Fruit fly (Drosophila melanogaster) whole organism, embryonic: ENCODE results near the gene CG3764.

ENCODE experiments used
- Abd-B ChIP-seq: fragments of 200-800 bp; sonication (Bioruptor generic); optimal IDR thresholded peaks from 2 replicates; lab custom pipeline; 2018; ENCODE audit warnings: missing biosample characterization, mild to moderate bottlenecking, missing genetic modification characterization, moderate library complexity
- Ada2b ChIP-seq: fragments of 200-800 bp; sonication (Bioruptor generic); IDR thresholded peaks from 2 replicates; pipeline ENCODE4 v1.3.6; 2022; ENCODE audit warnings: missing biosample characterization, missing genetic modification characterization
- Asciz ChIP-seq: fragments of 200-800 bp; sonication (Bioruptor generic); optimal IDR thresholded peaks from 2 replicates; lab custom pipeline; 2017; ENCODE audit warnings: missing biosample characterization, mild to moderate bottlenecking, missing genetic modification characterization, missing genetic modification reagents
- B-H1 ChIP-seq: fragments of 200-800 bp; sonication (Bioruptor generic); IDR thresholded peaks from 3 replicates; pipeline ENCODE4 v1.3.6; 2022; ENCODE audit warnings: missing biosample characterization, missing genetic modification characterization
- Bdp1 ChIP-seq: fragments of 200-800 bp; sonication (Bioruptor generic); optimal IDR thresholded peaks from 3 replicates; lab custom pipeline; 2016; ENCODE audit warnings: missing biosample characterization, missing genetic modification characterization
- BtbVII ChIP-seq: fragments of 200-800 bp; sonication (Bioruptor generic); optimal IDR thresholded peaks from 3 replicates; lab custom pipeline; 2017; ENCODE audit warnings: missing biosample characterization, mild to moderate bottlenecking, missing genetic modification characterization
- CG10654 ChIP-seq: fragments of 200-800 bp; sonication (Bioruptor generic); optimal IDR thresholded peaks from 2 replicates; lab custom pipeline; 2016; ENCODE audit warnings: missing biosample characterization, missing genetic modification characterization
- CG12071 ChIP-seq: fragments of 200-800 bp; sonication (Bioruptor generic); optimal IDR thresholded peaks from 3 replicates; lab custom pipeline; 2018; ENCODE audit warnings: missing biosample characterization, mild to moderate bottlenecking, missing genetic modification characterization
- CG13424 ChIP-seq: fragments of 200-800 bp; sonication (Bioruptor generic); optimal IDR thresholded peaks from 2 replicates; lab custom pipeline; 2019; ENCODE audit warnings: missing biosample characterization, mild to moderate bottlenecking, missing genetic modification characterization, moderate library complexity
- CG14710 ChIP-seq: fragments of 200-800 bp; sonication (Bioruptor generic); optimal IDR thresholded peaks from 3 replicates; lab custom pipeline; 2019; ENCODE audit warnings: missing biosample characterization, mild to moderate bottlenecking, missing genetic modification characterization, moderate library complexity
- CG15269 ChIP-seq: fragments of 200-800 bp; sonication (Bioruptor generic); optimal IDR thresholded peaks from 2 replicates; lab custom pipeline; 2018; ENCODE audit warnings: missing biosample characterization, mild to moderate bottlenecking, missing genetic modification characterization, moderate library complexity
- CG16779 ChIP-seq: fragments of 200-800 bp; sonication (Bioruptor generic); IDR thresholded peaks from 2 replicates; pipeline ENCODE4 v1.3.6; 2022; ENCODE audit warnings: missing biosample characterization, missing genetic modification characterization
- CG17361 ChIP-seq: fragments of 200-800 bp; sonication (Bioruptor generic); IDR thresholded peaks from 3 replicates; pipeline ENCODE4 v1.3.6; 2022; ENCODE audit warnings: missing biosample characterization, missing genetic modification characterization
- CG3847 ChIP-seq: fragments of 200-800 bp; sonication (Bioruptor generic); IDR thresholded peaks from 2 replicates; pipeline ENCODE4 v1.3.6; 2022; ENCODE audit warnings: missing biosample characterization, missing genetic modification characterization
- CG7928 ChIP-seq: fragments of 200-800 bp; sonication (Bioruptor generic); optimal IDR thresholded peaks from 2 replicates; lab custom pipeline; 2017; ENCODE audit warnings: missing biosample characterization, mild to moderate bottlenecking, missing genetic modification characterization
- CG7987 ChIP-seq: fragments of 200-800 bp; sonication (Bioruptor generic); optimal IDR thresholded peaks from 2 replicates; lab custom pipeline; 2018; ENCODE audit warnings: missing biosample characterization, mild to moderate bottlenecking, missing genetic modification characterization, moderate library complexity
- Dfd ChIP-seq, 2 experiments: fragments of >200 bp; optimal IDR thresholded peaks; 2 replicates each; lab custom pipeline; 2017; ENCODE audit warnings: missing biosample characterization in 2 of 2, missing genetic modification characterization in 2 of 2
- Doc3 ChIP-seq: fragments of 200-800 bp; sonication (Bioruptor generic); IDR thresholded peaks from 3 replicates; pipeline ENCODE4 v1.3.6; 2022; ENCODE audit warnings: missing biosample characterization, missing genetic modification characterization; ENCODE audit not compliant: partially characterized antibody
- Drgx ChIP-seq: fragments of 200-800 bp; sonication (Bioruptor generic); IDR thresholded peaks from 2 replicates; pipeline ENCODE4 v1.3.6; 2022; ENCODE audit warnings: missing biosample characterization, missing genetic modification characterization
- Fer1 ChIP-seq: fragments of 200-800 bp; sonication (Bioruptor generic); optimal IDR thresholded peaks from 2 replicates; lab custom pipeline; 2017; ENCODE audit warnings: missing biosample characterization, mild to moderate bottlenecking, missing genetic modification characterization
- HmgD ChIP-seq: fragments of 200-800 bp; sonication (Bioruptor generic); optimal IDR thresholded peaks from 3 replicates; lab custom pipeline; 2016; ENCODE audit warnings: missing biosample characterization, missing genetic modification characterization
- HmgZ ChIP-seq: fragments of 200-800 bp; sonication (Bioruptor generic); optimal IDR thresholded peaks from 2 replicates; lab custom pipeline; 2018; ENCODE audit warnings: missing biosample characterization, mild to moderate bottlenecking, missing genetic modification characterization
- Max ChIP-seq: fragments of 200-800 bp; sonication (Bioruptor generic); optimal IDR thresholded peaks from 2 replicates; lab custom pipeline; 2016; ENCODE audit warnings: missing biosample characterization, mild to moderate bottlenecking, missing genetic modification characterization
- Med ChIP-seq: fragments of 200-800 bp; sonication (Bioruptor generic); peaks from one replicate; lab custom pipeline; 2016; ENCODE audit warnings: missing biosample characterization, missing genetic modification characterization, mild to moderate bottlenecking, inconsistent platforms, moderate library complexity
- NfI ChIP-seq: fragments of 200-800 bp; sonication (Bioruptor generic); optimal IDR thresholded peaks from 3 replicates; lab custom pipeline; 2018; ENCODE audit warnings: missing biosample characterization, mild to moderate bottlenecking, missing genetic modification characterization, moderate library complexity
- Sry-δ ChIP-seq: fragments of 200-800 bp; sonication (Bioruptor generic); optimal IDR thresholded peaks from 2 replicates; lab custom pipeline; 2016; ENCODE audit warnings: missing biosample characterization, missing genetic modification characterization
- YL-1 ChIP-seq: fragments of 200-800 bp; sonication (Bioruptor generic); optimal IDR thresholded peaks from 3 replicates; lab custom pipeline; 2017; ENCODE audit warnings: missing biosample characterization, mild to moderate bottlenecking, missing genetic modification characterization
- abd-A ChIP-seq: fragments of 200-800 bp; sonication (Bioruptor generic); optimal IDR thresholded peaks from 3 replicates; lab custom pipeline; 2019; ENCODE audit warnings: missing biosample characterization, mild to moderate bottlenecking, missing genetic modification characterization, moderate library complexity
- cas ChIP-seq: fragments of 200-800 bp; sonication (Bioruptor generic); IDR thresholded peaks from 2 replicates; pipeline ENCODE4 v1.3.6; 2022; ENCODE audit warnings: missing biosample characterization, missing genetic modification characterization
- caup ChIP-seq: fragments of 200-800 bp; sonication (Bioruptor generic); optimal IDR thresholded peaks from 3 replicates; lab custom pipeline; 2017; ENCODE audit warnings: missing biosample characterization, mild to moderate bottlenecking, missing genetic modification characterization, moderate library complexity; ENCODE audit not compliant: severe bottlenecking
- ci ChIP-seq: fragments of 200-800 bp; sonication (Bioruptor generic); IDR thresholded peaks from 3 replicates; pipeline ENCODE4 v1.3.6; 2022; ENCODE audit warnings: missing biosample characterization, missing genetic modification characterization
- crp ChIP-seq, 2 experiments: fragments of 200-800 bp; sonication (Bioruptor generic); optimal IDR thresholded peaks; 2 replicates in 1 of 2; 3 replicates in 1 of 2; lab custom pipeline; 2017; ENCODE audit warnings: missing biosample characterization in 2 of 2, missing genetic modification characterization in 2 of 2, mild to moderate bottlenecking in 1 of 2, moderate library complexity in 1 of 2
- danr ChIP-seq: fragments of 200-800 bp; sonication (Bioruptor generic); IDR thresholded peaks from 2 replicates; pipeline ENCODE4 v1.3.6; 2022; ENCODE audit warnings: missing biosample characterization, missing genetic modification characterization
- dysf ChIP-seq: fragments of 200-800 bp; sonication (Bioruptor generic); IDR thresholded peaks from 3 replicates; pipeline ENCODE4 v1.3.6; 2022; ENCODE audit warnings: missing biosample characterization, missing genetic modification characterization
- en ChIP-seq: fragments of 200-800 bp; sonication (Bioruptor generic); optimal IDR thresholded peaks from 2 replicates; lab custom pipeline; 2016; ENCODE audit warnings: missing biosample characterization, missing genetic modification characterization
- exex ChIP-seq: fragments of 200-800 bp; sonication (Bioruptor generic); optimal IDR thresholded peaks from 4 replicates; lab custom pipeline; 2018; ENCODE audit warnings: missing biosample characterization, mild to moderate bottlenecking, missing genetic modification characterization, moderate library complexity
- kni ChIP-seq: fragments of 200-800 bp; sonication (Bioruptor generic); optimal IDR thresholded peaks from 3 replicates; lab custom pipeline; 2017; ENCODE audit warnings: mild to moderate bottlenecking, missing biosample characterization, missing genetic modification reagents, missing genetic modification characterization
- lmd ChIP-seq: fragments of 200-800 bp; sonication (Bioruptor generic); IDR thresholded peaks from 2 replicates; pipeline ENCODE4 v1.3.6; 2022; ENCODE audit warnings: missing biosample characterization, missing genetic modification characterization
- repo ChIP-seq: fragments of 200-800 bp; sonication (Bioruptor generic); optimal IDR thresholded peaks from 2 replicates; lab custom pipeline; 2016; ENCODE audit warnings: missing biosample characterization, missing genetic modification characterization
- rib ChIP-seq: fragments of 200-800 bp; sonication (Bioruptor generic); IDR thresholded peaks from 2 replicates; pipeline ENCODE4 v1.3.6; 2022; ENCODE audit warnings: missing biosample characterization, missing genetic modification characterization
- row ChIP-seq: fragments of 200-800 bp; sonication (Bioruptor generic); IDR thresholded peaks from 3 replicates; pipeline ENCODE4 v1.3.6; 2022; ENCODE audit warnings: missing biosample characterization, missing genetic modification characterization
- sisA ChIP-seq: fragments of 200-800 bp; sonication (Bioruptor generic); IDR thresholded peaks from 2 replicates; pipeline ENCODE4 v1.3.6; 2022; ENCODE audit warnings: missing biosample characterization, missing genetic modification characterization
- slbo ChIP-seq: fragments of 200-800 bp; sonication (Bioruptor generic); IDR thresholded peaks from 2 replicates; pipeline ENCODE4 v1.3.6; 2022; ENCODE audit warnings: missing biosample characterization, missing genetic modification characterization
- slou ChIP-seq: fragments of 200-800 bp; sonication (Bioruptor generic); optimal IDR thresholded peaks from 3 replicates; lab custom pipeline; 2016; ENCODE audit warnings: missing biosample characterization, missing genetic modification characterization
- so ChIP-seq: fragments of 200-800 bp; sonication (Bioruptor generic); IDR thresholded peaks from 3 replicates; pipeline ENCODE4 v1.3.6; 2022; ENCODE audit warnings: missing biosample characterization, missing genetic modification characterization
- ssp ChIP-seq: fragments of 200-800 bp; sonication (Bioruptor generic); IDR thresholded peaks from 2 replicates; pipeline ENCODE4 v1.3.6; 2022; ENCODE audit warnings: missing biosample characterization, missing genetic modification characterization
- wek ChIP-seq: fragments of 200-800 bp; sonication (Bioruptor generic); optimal IDR thresholded peaks from 3 replicates; lab custom pipeline; 2018; ENCODE audit warnings: missing biosample characterization, mild to moderate bottlenecking, missing genetic modification characterization, moderate library complexity
- wor ChIP-seq: fragments of 200-800 bp; sonication (Bioruptor generic); IDR thresholded peaks from 2 replicates; pipeline ENCODE4 v1.3.6; 2022; ENCODE audit warnings: missing biosample characterization, missing genetic modification characterization
- z ChIP-seq: fragments of 200-800 bp; sonication (Bioruptor generic); IDR thresholded peaks from 3 replicates; pipeline ENCODE4 v1.3.6; 2022; ENCODE audit warnings: missing biosample characterization, missing genetic modification characterization
- zfh1 ChIP-seq: fragments of 200-800 bp; sonication (Bioruptor generic); IDR thresholded peaks from 3 replicates; pipeline ENCODE4 v1.3.6; 2022; ENCODE audit warnings: missing biosample characterization, missing genetic modification characterization

Gene CG3764

DNA sequence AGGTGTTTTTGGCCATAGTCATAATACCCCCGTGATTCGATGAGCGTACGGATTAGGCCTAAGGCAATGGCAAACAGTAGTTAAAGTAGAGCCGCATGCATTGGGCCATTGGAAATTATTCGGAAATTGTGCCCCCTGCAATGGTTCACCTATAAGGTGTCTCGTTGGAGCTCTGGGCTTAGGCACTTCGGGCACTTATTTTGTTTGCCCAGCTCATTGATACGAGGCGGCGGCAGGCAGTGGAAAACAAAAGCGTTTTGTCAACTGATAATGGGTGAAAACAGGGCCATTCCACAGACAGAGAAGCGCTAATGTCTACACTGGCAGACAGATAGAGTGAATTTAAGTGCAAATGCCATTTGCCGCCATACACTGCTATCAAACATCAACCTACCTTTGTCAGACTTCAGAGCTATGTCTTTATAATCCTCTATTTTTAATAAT lies 6.1 kb downstream of the CG3764 start (continued):
- TF ChIP-seq ci (GFP tag; lab: Robert Waterston, UW), result 0 out of 3 replicates have a peak, but pooled peaks have one; percentile 10
- TF ChIP-seq YL-1 (GFP tag; lab: Kevin White, UChicago), result no peak
- peak; percentile 17; the same call in 1 of the 2 replicates for TF ChIP-seq wor
- 0 out of 2 replicates have a peak, but pooled peaks have one; percentile 11 for TF ChIP-seq ssp (GFP tag; lab: Robert Waterston, UW)
- TF ChIP-seq wek (GFP tag; lab: Kevin White, UChicago), result peak; percentile 9
- peak; percentile 15 for TF ChIP-seq HmgZ (tag; lab: Kevin White, UChicago)
- no peak for TF ChIP-seq Max (GFP tag; lab: Kevin White, UChicago)
- TF ChIP-seq slou, result no peak
- TF ChIP-seq CG15269 (tag; lab: Kevin White, UChicago), result no peak
- TF ChIP-seq sisA (GFP tag; lab: Robert Waterston, UW), result no peak
- TF ChIP-seq crp (GFP tag; optimal IDR thresholded peaks at IDR 0.05; lab: Kevin White, UChicago), result no peak
- TF ChIP-seq rib (GFP tag; lab: Robert Waterston, UW), result no peak
- no peak for TF ChIP-seq repo (GFP tag; lab: Kevin White, UChicago)
- TF ChIP-seq Bdp1 (GFP tag; lab: Kevin White, UChicago), result peak; percentile 4
- peak; percentile 12 for TF ChIP-seq BtbVII (GFP tag; lab: Kevin White, UChicago)
- peak; percentile 4 for TF ChIP-seq NfI
- TF ChIP-seq CG12071 (GFP tag; lab: Kevin White, UChicago), result peak; percentile 34
- TF ChIP-seq Dfd (GFP tag; optimal IDR thresholded peaks at IDR 0.05; lab: Kevin White, UChicago), result no peak
- 0 out of 3 replicates have a peak, but pooled peaks have one; percentile 41 for TF ChIP-seq so (GFP tag; lab: Robert Waterston, UW)
- TF ChIP-seq kni (GFP tag; lab: Kevin White, UChicago), result peak; percentile 51
- peak; percentile 30; the same call in 1 of the 2 replicates for TF ChIP-seq lmd
- 0 out of 3 replicates have a peak, but pooled peaks have one; percentile 6 for TF ChIP-seq CG17361 (GFP tag; lab: Robert Waterston, UW)
- peak; percentile 31; the same call in 1 of the 2 replicates for TF ChIP-seq Drgx (GFP tag; lab: Robert Waterston, UW)
- TF ChIP-seq B-H1 (GFP tag; lab: Robert Waterston, UW), result peak; percentile 11; the same call in 1 of the 3 replicates
- 0 out of 2 replicates have a peak, but pooled peaks have one; percentile 25 for TF ChIP-seq cas (GFP tag; lab: Robert Waterston, UW)
- TF ChIP-seq Fer1, result peak; percentile 9
- no peak for TF ChIP-seq Doc3
- TF ChIP-seq CG16779, result 0 out of 2 replicates have a peak, but pooled peaks have one; percentile 17
- no peak for TF ChIP-seq abd-A (tag; lab: Kevin White, UChicago)
- TF ChIP-seq slbo (GFP tag; lab: Robert Waterston, UW), result peak; percentile 53
- peak; percentile 39 for TF ChIP-seq exex (tag; lab: Kevin White, UChicago)
- no peak for TF ChIP-seq en (GFP tag; lab: Kevin White, UChicago)
- 0 out of 3 replicates have a peak, but pooled peaks have one; percentile 50 for TF ChIP-seq z (GFP tag; lab: Robert Waterston, UW)
- no peak for TF ChIP-seq CG13424
- TF ChIP-seq dysf (GFP tag; lab: Robert Waterston, UW), result peak; percentile 46; the same call in 2 of the 3 replicates
- peak; percentile 14 for TF ChIP-seq CG7928 (GFP tag; lab: Kevin White, UChicago)
- TF ChIP-seq CG7987 (GFP tag; lab: Kevin White, UChicago), result peak; percentile 40
- no peak for TF ChIP-seq CG10654 (GFP tag; lab: Kevin White, UChicago)
- 0 out of 2 replicates have a peak, but pooled peaks have one; percentile 32 for TF ChIP-seq CG3847
- 0 out of 2 replicates have a peak, but pooled peaks have one; percentile 19 for TF ChIP-seq danr (GFP tag; lab: Robert Waterston, UW)
- TF ChIP-seq Asciz (GFP tag; lab: Kevin White, UChicago), result peak; percentile 2
- peak; percentile 17; the same call in 1 of the 2 replicates for TF ChIP-seq Ada2b (GFP tag; lab: Robert Waterston, UW)
- peak; percentile 79 for TF ChIP-seq Med (GFP tag; lab: Kevin White, UChicago)
- TF ChIP-seq caup (GFP tag; lab: Kevin White, UChicago), result peak; percentile 24
- TF ChIP-seq CG14710 (tag; lab: Kevin White, UChicago), result no peak
- no peak for TF ChIP-seq HmgD (GFP tag; lab: Kevin White, UChicago)
- TF ChIP-seq row (GFP tag; lab: Robert Waterston, UW), result peak; percentile 60
- peak; percentile 22 for TF ChIP-seq Abd-B (GFP tag; lab: Kevin White, UChicago)
- 0 out of 3 replicates have a peak, but pooled peaks have one; percentile 21 for TF ChIP-seq zfh1 (GFP tag; lab: Robert Waterston, UW)
- no peak for TF ChIP-seq Sry-δ
